Worm (Caenorhabditis elegans) whole organism, L1 larva: ENCODE data around the gene his-59.

Source experiments
- egl-27 ChIP-seq, 2 experiments: fragments of 150-350 bp in 1 of 2; sonication (generic microtip); optimal IDR thresholded peaks; 3 replicates each; lab custom pipeline; 2017 to 2018; ENCODE audit warnings: missing biosample characterization in 2 of 2, missing genetic modification characterization in 2 of 2, missing genetic modification reagents in 2 of 2
- lin-13 ChIP-seq: fragments of 150-350 bp; optimal IDR thresholded peaks from 2 replicates; lab custom pipeline; 2014; ENCODE audit warnings: missing biosample characterization, missing genetic modification reagents, missing genetic modification characterization
- lin-39 ChIP-seq: fragments of 150-350 bp; optimal IDR thresholded peaks from 2 replicates; lab custom pipeline; 2014; ENCODE audit warnings: missing biosample characterization, missing genetic modification reagents, missing genetic modification characterization
- mdl-1 ChIP-seq, 2 experiments: fragments of 150-350 bp; optimal IDR thresholded peaks; 2 replicates each; lab custom pipeline; 2014 to 2017; ENCODE audit warnings: missing biosample characterization in 2 of 2, missing genetic modification characterization in 2 of 2, inconsistent platforms in 1 of 2
- mef-2 ChIP-seq: fragments of 150-350 bp; optimal IDR thresholded peaks from 2 replicates; lab custom pipeline; 2014; ENCODE audit warnings: missing biosample characterization, missing genetic modification characterization

- TF ChIP-seq mdl-1 (tag; optimal IDR thresholded peaks at IDR 0.05; lab: Kevin White, UChicago), result no peak
- TF ChIP-seq mef-2 (tag; lab: Kevin White, UChicago), result no peak
- no peak for TF ChIP-seq lin-39 (tag; lab: Kevin White, UChicago)
- no peak for TF ChIP-seq egl-27 (tag; optimal IDR thresholded peaks at IDR 0.05; lab: Kevin White, UChicago)
- no peak for TF ChIP-seq lin-13 (GFP tag; lab: Kevin White, UChicago)
Observed at ce11 chrIV:7501337-7501736, 13.3 kb downstream of the his-59 start, which contains the start of gene F55G1.15.
